Worm (Caenorhabditis elegans): ENCODE data around the gene W02A2.9.

Gene W02A2.9

ce11 chrIV:13386043-13386442, 38.6 kb downstream of the W02A2.9 start, which contains the start of the genes Y62E10A.20, Y62E10A.23 and mdt-9 (continued):
- TF ChIP-seq F49E8.2 (tag; optimal IDR thresholded peaks at IDR 0.05; ENCODE audit: insufficient read depth) (peak; percentile 69), nfya-2 (GFP tag; IDR thresholded peaks at IDR 0.05) (no peak), madf-6 (GFP tag; IDR thresholded peaks at IDR 0.05) (peak; percentile 51; the same call in 1 of the 2 replicates), B0035.1 (tag; optimal IDR thresholded peaks at IDR 0.05) (no peak), C17E4.6 (GFP tag; IDR thresholded peaks at IDR 0.05) (no peak), ceh-100 (GFP tag; IDR thresholded peaks at IDR 0.05) (peak; percentile 63), ceh-79 (tag; optimal IDR thresholded peaks at IDR 0.05) (no peak), lag-1 (GFP tag; IDR thresholded peaks at IDR 0.05) (no peak), F23B12.7 (tag; optimal IDR thresholded peaks at IDR 0.05; ENCODE audit: insufficient read depth) (peak; percentile 41), F57A8.1 (GFP tag; optimal IDR thresholded peaks at IDR 0.05) (no peak), rpc-1 (optimal IDR thresholded peaks at IDR 0.05) (peak; percentile 39), rpc-1 (tag; optimal IDR thresholded peaks at IDR 0.05) (no peak), attf-6 (GFP tag; IDR thresholded peaks at IDR 0.05) (peak; percentile 46; the same call in 1 of the 2 replicates), Y53G8AR.9 (GFP tag; conservative IDR thresholded peaks at IDR 0.05) (no peak), snpc-1.3 (tag; optimal IDR thresholded peaks at IDR 0.05; ENCODE audit: insufficient read depth) (peak; percentile 45), sdz-38 (tag; optimal IDR thresholded peaks at IDR 0.05) (no peak), Y79H2A.3 (GFP tag; conservative IDR thresholded peaks at IDR 0.05) (no peak), dpl-1 (GFP tag; optimal IDR thresholded peaks at IDR 0.05) (peak; percentile 49), Y53F4B.3 (GFP tag; IDR thresholded peaks at IDR 0.05) (no peak), lin-35 (GFP tag; optimal IDR thresholded peaks at IDR 0.05) (peak in 1 of 3 experiments; percentile 73), dox-1 (GFP tag; IDR thresholded peaks at IDR 0.05) (peak; percentile 59), snpc-1.1 (tag; optimal IDR thresholded peaks at IDR 0.05; ENCODE audit: insufficient read depth) (peak; percentile 61), ztf-18 (tag; optimal IDR thresholded peaks at IDR 0.05) (peak; percentile 39), hsf-1 (GFP tag; IDR thresholded peaks at IDR 0.05) (no peak)

ce11 chrIV:13386903-13387302, 39.4 kb downstream of the W02A2.9 start, which contains the start of gene lsm-3:
Gene lsm-3, plus strand, starts transcription at chrIV:13387203.
- TF ChIP-seq cebp-2 (GFP tag; IDR thresholded peaks at IDR 0.05) (no peak), Y53F4B.3 (GFP tag; IDR thresholded peaks at IDR 0.05) (no peak), hrde-1 (tag; optimal IDR thresholded peaks at IDR 0.05; ENCODE audit: borderline replicate concordance) (no peak), pha-4 (tag; optimal IDR thresholded peaks at IDR 0.05) (no peak)

ce11 chrIV:13388779-13389178, 41.3 kb downstream of the W02A2.9 start:
- TF ChIP-seq ZK185.1 (tag; optimal IDR thresholded peaks at IDR 0.05; ENCODE audit: poor library complexity, severe bottlenecking) (peak; percentile 36), mes-4 (tag; optimal IDR thresholded peaks at IDR 0.05) (no peak), hmg-1.2 (GFP tag; IDR thresholded peaks at IDR 0.05) (peak; percentile 21), madf-3 (GFP tag; IDR thresholded peaks at IDR 0.05) (0 out of 2 replicates have a peak, but pooled peaks have one; percentile 60), ztf-22 (GFP tag; optimal IDR thresholded peaks at IDR 0.05) (no peak), K11D2.4 (GFP tag; IDR thresholded peaks at IDR 0.05) (peak; percentile 60), xnd-1 (tag; optimal IDR thresholded peaks at IDR 0.05) (no peak), ama-1 (optimal IDR thresholded peaks at IDR 0.05) (peak; percentile 62), ama-1 (GFP tag; optimal IDR thresholded peaks at IDR 0.05) (no peak), lin-54 (GFP tag; optimal IDR thresholded peaks at IDR 0.05) (no peak), let-607 (tag; optimal IDR thresholded peaks at IDR 0.05) (no peak), ceh-27 (GFP tag; optimal IDR thresholded peaks at IDR 0.05) (peak; percentile 18), nfyb-1 (GFP tag; IDR thresholded peaks at IDR 0.05) (0 out of 2 replicates have a peak, but pooled peaks have one; percentile 34), hsf-1 (GFP tag; IDR thresholded peaks at IDR 0.05) (no peak), cebp-2 (GFP tag; IDR thresholded peaks at IDR 0.05) (0 out of 2 replicates have a peak, but pooled peaks have one; percentile 32), tbp1 (GFP tag; optimal IDR thresholded peaks at IDR 0.05) (no peak), tbx-9 (tag; optimal IDR thresholded peaks at IDR 0.05; ENCODE audit: borderline replicate concordance) (no peak), ceh-79 (tag; optimal IDR thresholded peaks at IDR 0.05) (no peak), egl-44 (GFP tag; IDR thresholded peaks at IDR 0.05) (no peak), Y56A3A.18 (GFP tag; IDR thresholded peaks at IDR 0.05) (peak; percentile 67; the same call in 1 of the 2 replicates), tlf-1 (GFP tag; optimal IDR thresholded peaks at IDR 0.05) (peak; percentile 29), zfh-2 (GFP tag; conservative IDR thresholded peaks at IDR 0.05) (no peak)
